Worm (Caenorhabditis elegans) whole organism, L2 larva: ENCODE data around the gene chil-25.

ENCODE experiments used
- C34F6.9 ChIP-seq: fragments of 150-350 bp; optimal IDR thresholded peaks from 2 replicates; lab custom pipeline; 2014; ENCODE audit warnings: missing biosample characterization, missing genetic modification characterization
- F13H6.1 ChIP-seq: sonication (generic microtip); optimal IDR thresholded peaks from 2 replicates; lab custom pipeline; 2016; ENCODE audit warnings: missing genetic modification characterization, missing compliant biosample characterization
- Y55F3AM.14 ChIP-seq: fragments of 200-800 bp; sonication (Bioruptor generic); optimal IDR thresholded peaks from 2 replicates; lab custom pipeline; 2018; ENCODE audit warnings: mild to moderate bottlenecking, missing genetic modification characterization, missing compliant biosample characterization
- ZK546.5 ChIP-seq: sonication (generic microtip); optimal IDR thresholded peaks from 2 replicates; lab custom pipeline; 2017; ENCODE audit warnings: missing biosample characterization, missing genetic modification characterization
- aly-2 ChIP-seq: fragments of 150-350 bp; optimal IDR thresholded peaks from 2 replicates; lab custom pipeline; 2014; ENCODE audit warnings: missing biosample characterization, missing genetic modification characterization
- blmp-1 ChIP-seq: sonication (generic microtip); optimal IDR thresholded peaks from 2 replicates; lab custom pipeline; 2017; ENCODE audit warnings: missing genetic modification characterization, mild to moderate bottlenecking, missing compliant biosample characterization, antibody characterized with exemption, moderate library complexity; ENCODE audit not compliant: insufficient read depth
- ceh-82 ChIP-seq: fragments of 150-350 bp; optimal IDR thresholded peaks from 2 replicates; lab custom pipeline; 2014; ENCODE audit warnings: missing biosample characterization, missing genetic modification characterization
- crh-2 ChIP-seq: sonication (generic microtip); optimal IDR thresholded peaks from 2 replicates; lab custom pipeline; 2017; ENCODE audit warnings: missing biosample characterization, missing genetic modification characterization
- dmd-4 ChIP-seq: sonication (generic microtip); optimal IDR thresholded peaks from 2 replicates; lab custom pipeline; 2017; ENCODE audit warnings: missing biosample characterization, missing genetic modification characterization
- egl-27 ChIP-seq: sonication (generic microtip); optimal IDR thresholded peaks from 3 replicates; lab custom pipeline; 2017; ENCODE audit warnings: missing biosample characterization, missing genetic modification reagents, missing genetic modification characterization
- fos-1 ChIP-seq: fragments of 150-350 bp; optimal IDR thresholded peaks from 2 replicates; lab custom pipeline; 2014; ENCODE audit warnings: missing biosample characterization, missing genetic modification characterization
- gmeb-1 ChIP-seq: fragments of 150-350 bp; optimal IDR thresholded peaks from 2 replicates; lab custom pipeline; 2014; ENCODE audit warnings: missing biosample characterization, missing genetic modification characterization
- lin-11 ChIP-seq: fragments of 150-350 bp; sonication (generic microtip); optimal IDR thresholded peaks from 2 replicates; lab custom pipeline; 2014; ENCODE audit warnings: missing biosample characterization, missing genetic modification characterization, inconsistent platforms, mixed read lengths
- lin-39 ChIP-seq: fragments of 150-350 bp; optimal IDR thresholded peaks from 2 replicates; lab custom pipeline; 2014; ENCODE audit warnings: missing biosample characterization, missing genetic modification reagents, missing genetic modification characterization
- lsy-2 ChIP-seq, 2 experiments: fragments of 150-350 bp in 1 of 2; sonication (generic microtip) in 1 of 2; optimal IDR thresholded peaks; 2 replicates each; lab custom pipeline; 2014 to 2017; ENCODE audit warnings: missing biosample characterization in 2 of 2, missing genetic modification characterization in 2 of 2
- mbf-1 ChIP-seq: sonication (generic microtip); optimal IDR thresholded peaks from 2 replicates; lab custom pipeline; 2017; ENCODE audit warnings: missing biosample characterization, missing genetic modification characterization
- mdl-1 ChIP-seq, 2 experiments: fragments of 150-350 bp in 1 of 2; sonication (generic microtip) in 1 of 2; optimal IDR thresholded peaks; 2 replicates each; lab custom pipeline; 2017; ENCODE audit warnings: missing biosample characterization in 2 of 2, missing genetic modification characterization in 2 of 2
- nhr-10 ChIP-seq: sonication (generic microtip); optimal IDR thresholded peaks from 2 replicates; lab custom pipeline; 2017; ENCODE audit warnings: missing biosample characterization, missing genetic modification characterization
- nhr-12 ChIP-seq: fragments of 150-350 bp; optimal IDR thresholded peaks from 2 replicates; lab custom pipeline; 2014; ENCODE audit warnings: missing biosample characterization, missing genetic modification characterization
- nhr-129 ChIP-seq: fragments of 150-350 bp; optimal IDR thresholded peaks from 2 replicates; lab custom pipeline; 2014; ENCODE audit warnings: missing biosample characterization, missing genetic modification characterization
- nhr-21 ChIP-seq: fragments of 150-350 bp; optimal IDR thresholded peaks from 2 replicates; lab custom pipeline; 2014; ENCODE audit warnings: missing biosample characterization, missing genetic modification characterization
- nhr-25 ChIP-seq: fragments of 150-350 bp; sonication (generic microtip); optimal IDR thresholded peaks from 3 replicates; lab custom pipeline; 2014; ENCODE audit warnings: missing biosample characterization, missing genetic modification characterization
- sem-4 ChIP-seq: fragments of 150-350 bp; optimal IDR thresholded peaks from 2 replicates; lab custom pipeline; 2014; ENCODE audit warnings: missing biosample characterization, missing genetic modification reagents, missing genetic modification characterization
- skn-1 ChIP-seq: sonication (generic microtip); optimal IDR thresholded peaks from 2 replicates; lab custom pipeline; 2017; ENCODE audit warnings: missing biosample characterization, missing genetic modification characterization
- sma-3 ChIP-seq: sonication (generic microtip); optimal IDR thresholded peaks from 2 replicates; lab custom pipeline; 2016; ENCODE audit warnings: missing genetic modification reagents, missing genetic modification characterization, missing compliant biosample characterization
- sma-9 ChIP-seq, 2 experiments: fragments of 150-350 bp in 1 of 2; sonication (generic microtip) in 1 of 2; optimal IDR thresholded peaks; 2 replicates each; lab custom pipeline; 2014 to 2016; ENCODE audit warnings: missing genetic modification characterization in 2 of 2, mild to moderate bottlenecking in 1 of 2, missing biosample characterization in 1 of 2, missing compliant biosample characterization in 1 of 2, missing genetic modification reagents in 1 of 2, moderate library complexity in 1 of 2
- unc-55 ChIP-seq: fragments of 150-350 bp; sonication (generic microtip); optimal IDR thresholded peaks from 3 replicates; lab custom pipeline; 2014; ENCODE audit warnings: missing biosample characterization, missing genetic modification reagents, missing genetic modification characterization
- unc-62 ChIP-seq: fragments of 150-350 bp; optimal IDR thresholded peaks from 2 replicates; lab custom pipeline; 2014; ENCODE audit warnings: missing biosample characterization, missing genetic modification reagents, missing genetic modification characterization
- zag-1 ChIP-seq: fragments of 150-350 bp; optimal IDR thresholded peaks from 2 replicates; lab custom pipeline; 2014; ENCODE audit warnings: missing biosample characterization, missing genetic modification characterization
- ztf-11 ChIP-seq: sonication (generic microtip); optimal IDR thresholded peaks from 2 replicates; lab custom pipeline; 2017; ENCODE audit warnings: missing biosample characterization, missing genetic modification characterization
- ztf-4 ChIP-seq: fragments of 150-350 bp; optimal IDR thresholded peaks from 2 replicates; lab custom pipeline; 2014; ENCODE audit warnings: missing biosample characterization, missing genetic modification characterization

Gene chil-25

DNA sequence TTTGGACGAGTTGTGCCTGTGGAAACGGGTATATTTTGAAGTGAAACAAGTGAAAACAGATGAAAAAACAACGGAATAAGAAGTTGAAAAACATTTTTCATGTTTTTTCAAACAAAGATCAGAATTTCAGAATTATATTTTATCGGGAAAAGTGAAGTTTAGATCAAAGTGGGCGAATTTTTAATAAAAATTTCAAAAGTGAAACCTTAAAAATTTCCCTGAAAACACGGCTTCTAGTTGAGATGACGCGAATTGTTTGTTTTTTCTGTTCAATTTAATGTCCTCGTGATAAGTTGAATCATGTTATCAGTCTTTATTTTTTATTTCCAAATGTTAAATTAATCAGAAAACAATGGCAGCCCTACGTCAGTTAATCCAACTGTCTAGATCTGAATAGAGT is 32.9 kb upstream of the chil-25 start, which contains the start of gene gcy-3:
Gene gcy-3, minus strand, starts transcription at position 101 of the 400 bp plus-strand sequence.
- TF ChIP-seq gmeb-1 (tag; lab: Kevin White, UChicago) (no peak), Y55F3AM.14 (GFP tag; lab: Kevin White, UChicago) (no peak)

DNA sequence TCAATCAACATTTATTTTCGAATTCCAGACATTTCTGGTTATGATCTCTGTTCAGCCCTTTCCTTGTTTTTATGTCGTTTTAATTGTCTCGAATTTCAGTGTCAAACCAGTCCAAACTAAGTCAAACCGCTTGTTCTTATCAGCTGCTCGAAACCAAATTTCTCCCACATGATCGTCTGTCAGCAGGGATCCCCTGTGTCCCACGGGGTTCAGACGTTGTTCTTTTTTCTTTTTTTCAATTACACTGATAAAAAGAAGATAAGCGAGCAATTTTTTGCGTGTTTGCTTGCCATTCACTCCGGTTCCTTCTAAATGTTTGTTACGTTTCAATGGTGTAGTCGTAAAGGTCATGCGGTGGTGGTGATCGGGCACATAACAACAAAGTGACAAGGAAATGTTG is 27.7 kb upstream of the chil-25 start:
- TF ChIP-seq ZK546.5 (tag; lab: Kevin White, UChicago): no peak
- TF ChIP-seq sma-9 (GFP tag; optimal IDR thresholded peaks at IDR 0.05; lab: Kevin White, UChicago): peak; percentile 78
- no peak for TF ChIP-seq sma-9 (tag; optimal IDR thresholded peaks at IDR 0.05; lab: Kevin White, UChicago)
- TF ChIP-seq gmeb-1 (tag; lab: Kevin White, UChicago): peak; percentile 46
- peak; percentile 72 for TF ChIP-seq F13H6.1 (tag; lab: Kevin White, UChicago)
- TF ChIP-seq crh-2 (tag; lab: Kevin White, UChicago): peak; percentile 63
- no peak for TF ChIP-seq skn-1 (tag; lab: Kevin White, UChicago)
- no peak for TF ChIP-seq ztf-11 (tag; lab: Kevin White, UChicago)
- TF ChIP-seq aly-2 (tag; lab: Kevin White, UChicago): no peak
- no peak for TF ChIP-seq ztf-4
- TF ChIP-seq sma-3 (GFP tag; lab: Kevin White, UChicago): peak; percentile 8
- no peak for TF ChIP-seq mbf-1 (tag; lab: Kevin White, UChicago)
- TF ChIP-seq blmp-1 (tag; lab: Kevin White, UChicago): no peak

DNA sequence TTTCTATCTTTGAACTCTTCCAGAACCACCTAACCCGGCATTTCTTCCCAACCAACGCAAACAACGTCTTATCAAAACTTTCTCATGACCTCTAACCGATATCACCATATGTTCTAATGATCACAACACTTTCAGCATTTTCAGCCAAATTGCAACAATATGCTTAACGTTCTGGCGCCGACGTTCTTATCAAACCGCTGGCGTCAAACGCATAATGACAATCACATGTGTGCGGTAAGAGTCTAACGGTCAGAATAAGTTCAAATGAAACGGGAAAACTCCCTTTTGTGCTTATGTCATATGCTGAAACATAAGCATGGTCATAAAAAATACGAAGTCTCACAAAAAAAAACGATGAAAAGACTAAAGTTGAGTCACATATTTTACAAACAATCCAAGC is 26.7 kb upstream of the chil-25 start:
- TF ChIP-seq mdl-1 (tag; optimal IDR thresholded peaks at IDR 0.05; lab: Kevin White, UChicago) (peak in 1 of 2 experiments; percentile 63), nhr-129 (tag; lab: Kevin White, UChicago) (peak; percentile 7), crh-2 (tag; lab: Kevin White, UChicago) (peak; percentile 66), fos-1 (tag; lab: Kevin White, UChicago) (peak; percentile 78), sma-9 (GFP tag; optimal IDR thresholded peaks at IDR 0.05; lab: Kevin White, UChicago) (peak; percentile 92), sma-9 (tag; optimal IDR thresholded peaks at IDR 0.05; lab: Kevin White, UChicago) (no peak), F13H6.1 (tag; lab: Kevin White, UChicago) (peak; percentile 78), aly-2 (tag; lab: Kevin White, UChicago) (no peak), gmeb-1 (tag; lab: Kevin White, UChicago) (peak; percentile 46), ztf-4 (no peak), sma-3 (GFP tag; lab: Kevin White, UChicago) (peak; percentile 49)

DNA sequence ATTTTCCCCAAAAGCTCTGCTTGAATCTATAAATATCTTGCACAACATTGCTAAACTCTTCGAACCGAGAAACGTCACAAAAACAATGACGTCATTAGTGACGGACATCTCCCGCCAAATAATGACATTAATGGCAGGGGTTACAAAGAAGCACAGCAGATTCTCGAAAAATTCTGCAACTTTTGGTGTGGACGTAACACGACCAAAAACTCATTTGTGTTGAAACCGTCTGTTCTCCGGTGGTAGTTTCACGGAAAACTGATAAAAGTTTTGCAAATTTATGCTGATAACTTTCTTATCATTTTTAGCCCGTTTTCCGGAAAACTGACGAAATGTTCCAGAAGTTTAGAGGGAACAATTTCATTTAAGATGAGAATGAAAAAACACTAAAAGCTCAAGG is 24.3 kb upstream of the chil-25 start:
- no peak for TF ChIP-seq egl-27 (tag; lab: Kevin White, UChicago)
- TF ChIP-seq dmd-4: no peak
- no peak for TF ChIP-seq nhr-12 (tag; lab: Kevin White, UChicago)
- TF ChIP-seq gmeb-1 (tag; lab: Kevin White, UChicago): peak; percentile 23
- TF ChIP-seq fos-1 (tag; lab: Kevin White, UChicago): peak; percentile 38
- TF ChIP-seq F13H6.1 (tag; lab: Kevin White, UChicago): no peak
- TF ChIP-seq unc-62 (GFP tag; lab: Kevin White, UChicago): no peak
- peak; percentile 13 for TF ChIP-seq sma-9 (GFP tag; optimal IDR thresholded peaks at IDR 0.05; lab: Kevin White, UChicago)
- no peak for TF ChIP-seq sma-9 (tag; optimal IDR thresholded peaks at IDR 0.05; lab: Kevin White, UChicago)
- TF ChIP-seq lin-39: no peak
- no peak for TF ChIP-seq lin-11 (tag; lab: Kevin White, UChicago)
- no peak for TF ChIP-seq mbf-1 (tag; lab: Kevin White, UChicago)
- TF ChIP-seq nhr-25: no peak
- no peak for TF ChIP-seq nhr-21 (tag; lab: Kevin White, UChicago)

DNA sequence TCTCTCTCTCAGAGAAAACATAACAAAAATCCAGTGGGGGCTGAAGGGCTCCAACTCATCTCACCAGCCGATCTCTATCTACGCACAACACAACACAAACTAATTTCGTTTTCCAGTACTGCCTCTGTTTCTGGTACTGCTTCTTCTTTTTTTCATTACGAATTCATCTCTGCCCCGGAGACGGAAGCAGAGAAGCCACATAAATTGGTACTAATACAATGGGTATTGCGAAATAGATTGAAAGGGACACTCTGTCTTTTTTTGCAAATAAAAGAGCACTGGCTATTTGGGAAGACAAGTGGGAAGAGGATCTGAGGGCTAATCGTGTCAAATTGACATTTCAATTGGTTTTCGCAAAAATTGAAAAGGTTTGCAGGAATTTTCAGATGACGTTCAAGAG is 23.0 kb upstream of the chil-25 start:
- no peak for TF ChIP-seq nhr-10 (tag; lab: Kevin White, UChicago)
- TF ChIP-seq sma-9 (GFP tag; optimal IDR thresholded peaks at IDR 0.05; lab: Kevin White, UChicago): peak; percentile 29
- no peak for TF ChIP-seq sma-9 (tag; optimal IDR thresholded peaks at IDR 0.05; lab: Kevin White, UChicago)
- peak; percentile 41 for TF ChIP-seq sem-4 (tag; lab: Kevin White, UChicago)
- TF ChIP-seq zag-1 (tag; lab: Kevin White, UChicago): peak; percentile 29
- peak; percentile 67 for TF ChIP-seq unc-55
- TF ChIP-seq nhr-129 (tag; lab: Kevin White, UChicago): peak; percentile 25
- TF ChIP-seq crh-2 (tag; lab: Kevin White, UChicago): peak; percentile 43
- peak; percentile 40 for TF ChIP-seq C34F6.9 (tag; lab: Kevin White, UChicago)
- peak in 1 of 2 experiments; percentile 34 for TF ChIP-seq lsy-2 (tag; optimal IDR thresholded peaks at IDR 0.05; lab: Kevin White, UChicago)
- no peak for TF ChIP-seq blmp-1 (tag; lab: Kevin White, UChicago)
- no peak for TF ChIP-seq ceh-82 (tag; lab: Kevin White, UChicago)
